Worm (Caenorhabditis elegans) whole organism, L4 larva: ENCODE results near the gene ttc-4.

Source experiments
- F26F4.8 ChIP-seq: fragments of 200-800 bp; sonication (Bioruptor generic); conservative IDR thresholded peaks from 2 replicates; pipeline ENCODE4 v1.3.6; 2022; ENCODE audit warnings: missing genetic modification characterization, missing compliant biosample characterization
- F37D6.2 ChIP-seq: sonication (generic microtip); optimal IDR thresholded peaks from 2 replicates; lab custom pipeline; 2016; ENCODE audit warnings: mild to moderate bottlenecking, missing genetic modification characterization, missing compliant biosample characterization
- T20F7.1 ChIP-seq: fragments of 200-800 bp; sonication (Bioruptor generic); optimal IDR thresholded peaks from 2 replicates; lab custom pipeline; 2018; ENCODE audit warnings: mild to moderate bottlenecking, missing genetic modification characterization, missing compliant biosample characterization
- Y48G9A.11 ChIP-seq: fragments of 200-800 bp; sonication (Bioruptor generic); IDR thresholded peaks from 2 replicates; pipeline ENCODE4 v1.3.6; 2022; ENCODE audit warnings: missing genetic modification reagents, missing genetic modification characterization, missing compliant biosample characterization
- aha-1 ChIP-seq: fragments of 150-350 bp; peaks from one replicate; lab custom pipeline; 2014; ENCODE audit warnings: missing biosample characterization, missing genetic modification characterization
- arid-1 ChIP-seq: fragments of 200-800 bp; sonication (Bioruptor generic); conservative IDR thresholded peaks from 2 replicates; pipeline ENCODE4 v1.3.6; 2022; ENCODE audit warnings: missing genetic modification reagents, missing genetic modification characterization, missing compliant biosample characterization
- attf-4 ChIP-seq: sonication (generic microtip); optimal IDR thresholded peaks from 3 replicates; lab custom pipeline; 2017; ENCODE audit warnings: missing biosample characterization, missing genetic modification characterization
- ceh-28 ChIP-seq: fragments of 150-350 bp; optimal IDR thresholded peaks from 2 replicates; lab custom pipeline; 2014; ENCODE audit warnings: missing biosample characterization, missing genetic modification reagents, missing genetic modification characterization
- ceh-32 ChIP-seq: sonication (generic microtip); optimal IDR thresholded peaks from 2 replicates; lab custom pipeline; 2016; ENCODE audit warnings: mild to moderate bottlenecking, missing genetic modification characterization, missing compliant biosample characterization; ENCODE audit not compliant: poor library complexity
- ceh-62 ChIP-seq: sonication (generic microtip); optimal IDR thresholded peaks from 2 replicates; lab custom pipeline; 2017; ENCODE audit warnings: missing biosample characterization, missing genetic modification characterization
- ceh-82 ChIP-seq: sonication (generic microtip); optimal IDR thresholded peaks from 2 replicates; lab custom pipeline; 2017; ENCODE audit warnings: missing biosample characterization, missing genetic modification characterization
- ces-1 ChIP-seq: fragments of 150-350 bp; sonication (generic microtip); optimal IDR thresholded peaks from 4 replicates; lab custom pipeline; 2014; ENCODE audit warnings: missing biosample characterization, missing genetic modification reagents, missing genetic modification characterization
- daf-16 ChIP-seq, 3 experiments: sonication (generic microtip); optimal IDR thresholded peaks; 2 replicates each; lab custom pipeline; 2016 to 2017; ENCODE audit warnings: missing genetic modification characterization in 3 of 3, missing genetic modification reagents in 3 of 3, mild to moderate bottlenecking in 2 of 3, missing compliant biosample characterization in 2 of 3, missing biosample characterization in 1 of 3, moderate library complexity in 1 of 3
- daf-8 ChIP-seq: fragments of 200-800 bp; sonication (Bioruptor generic); IDR thresholded peaks from 2 replicates; pipeline ENCODE4 v1.3.6; 2022; ENCODE audit warnings: missing genetic modification characterization, missing compliant biosample characterization
- dmd-8 ChIP-seq: fragments of 200-800 bp; sonication (Bioruptor generic); IDR thresholded peaks from 2 replicates; pipeline ENCODE4 v1.3.6; 2022; ENCODE audit warnings: missing genetic modification characterization, missing compliant biosample characterization
- dpl-1 ChIP-seq: fragments of 150-350 bp; optimal IDR thresholded peaks from 2 replicates; lab custom pipeline; 2014; ENCODE audit warnings: missing biosample characterization, missing genetic modification reagents, missing genetic modification characterization
- duxl-1 ChIP-seq: sonication (generic microtip); optimal IDR thresholded peaks from 2 replicates; lab custom pipeline; 2016; ENCODE audit warnings: mild to moderate bottlenecking, missing genetic modification characterization, moderate library complexity, missing compliant biosample characterization; ENCODE audit not compliant: poor library complexity
- egl-43 ChIP-seq: fragments of 200-800 bp; sonication (Bioruptor generic); IDR thresholded peaks from 2 replicates; pipeline ENCODE4 v1.3.6; 2022; ENCODE audit warnings: missing genetic modification reagents, missing genetic modification characterization, missing compliant biosample characterization
- fkh-10 ChIP-seq: fragments of 150-350 bp; optimal IDR thresholded peaks from 2 replicates; lab custom pipeline; 2014; ENCODE audit warnings: missing biosample characterization, missing genetic modification reagents, missing genetic modification characterization
- fos-1 ChIP-seq: fragments of 150-350 bp; optimal IDR thresholded peaks from 2 replicates; lab custom pipeline; 2014; ENCODE audit warnings: missing biosample characterization, missing genetic modification characterization
- hlh-11 ChIP-seq: fragments of 200-800 bp; sonication (Bioruptor generic); optimal IDR thresholded peaks from 2 replicates; lab custom pipeline; 2018; ENCODE audit warnings: mild to moderate bottlenecking, missing genetic modification characterization, missing compliant biosample characterization
- lim-7 ChIP-seq: fragments of 200-800 bp; sonication (Bioruptor generic); IDR thresholded peaks from 2 replicates; pipeline ENCODE4 v1.3.6; 2022; ENCODE audit warnings: missing genetic modification characterization, missing compliant biosample characterization
- lin-38 ChIP-seq: fragments of 200-800 bp; sonication (Bioruptor generic); IDR thresholded peaks from 2 replicates; pipeline ENCODE4 v1.3.6; 2022; ENCODE audit warnings: missing genetic modification reagents, missing genetic modification characterization, missing compliant biosample characterization
- lin-39 ChIP-seq: fragments of 150-350 bp; optimal IDR thresholded peaks from 2 replicates; lab custom pipeline; 2014; ENCODE audit warnings: missing biosample characterization, missing genetic modification reagents, missing genetic modification characterization
- lsy-2 ChIP-seq, 2 experiments: fragments of 150-350 bp in 1 of 2; sonication (generic microtip) in 1 of 2; optimal IDR thresholded peaks; 2 replicates each; lab custom pipeline; 2014 to 2017; ENCODE audit warnings: missing biosample characterization in 2 of 2, missing genetic modification characterization in 2 of 2
- madf-5 ChIP-seq, 2 experiments: fragments of 200-800 bp; sonication (Bioruptor generic); IDR thresholded peaks; 2 replicates each; pipeline ENCODE4 v1.3.6; 2022; ENCODE audit warnings: missing compliant biosample characterization in 2 of 2, missing genetic modification characterization in 2 of 2
- mep-1 ChIP-seq: fragments of 150-350 bp; sonication (generic microtip); optimal IDR thresholded peaks from 3 replicates; lab custom pipeline; 2014; ENCODE audit warnings: missing biosample characterization, missing genetic modification characterization
- mxl-3 ChIP-seq: fragments of 200-800 bp; sonication (Bioruptor generic); optimal IDR thresholded peaks from 2 replicates; lab custom pipeline; 2018; ENCODE audit warnings: mild to moderate bottlenecking, missing genetic modification characterization, missing compliant biosample characterization
- nhr-10 ChIP-seq: fragments of 150-350 bp; optimal IDR thresholded peaks from 2 replicates; lab custom pipeline; 2014; ENCODE audit warnings: missing biosample characterization, missing genetic modification characterization
- nhr-102 ChIP-seq: sonication (generic microtip); optimal IDR thresholded peaks from 2 replicates; lab custom pipeline; 2016; ENCODE audit warnings: mild to moderate bottlenecking, missing genetic modification characterization, moderate library complexity, missing compliant biosample characterization
- nhr-111 ChIP-seq: fragments of 200-800 bp; sonication (Bioruptor generic); optimal IDR thresholded peaks from 2 replicates; lab custom pipeline; 2018; ENCODE audit warnings: mild to moderate bottlenecking, missing genetic modification characterization, missing compliant biosample characterization
- nhr-237 ChIP-seq: sonication (generic microtip); optimal IDR thresholded peaks from 2 replicates; lab custom pipeline; 2017; ENCODE audit warnings: missing biosample characterization, missing genetic modification characterization
- nhr-25 ChIP-seq: sonication (generic microtip); optimal IDR thresholded peaks from 2 replicates; lab custom pipeline; 2017; ENCODE audit warnings: missing genetic modification characterization, mild to moderate bottlenecking, missing compliant biosample characterization, antibody characterized with exemption, moderate library complexity, borderline replicate concordance; ENCODE audit not compliant: insufficient read depth
- nhr-28 ChIP-seq: fragments of 150-350 bp; optimal IDR thresholded peaks from 2 replicates; lab custom pipeline; 2014; ENCODE audit warnings: missing biosample characterization, missing genetic modification characterization
- nhr-42 ChIP-seq: fragments of 200-800 bp; sonication (Bioruptor generic); IDR thresholded peaks from 2 replicates; pipeline ENCODE4 v1.3.6; 2022; ENCODE audit warnings: missing genetic modification characterization, missing compliant biosample characterization
- nhr-48 ChIP-seq: sonication (generic microtip); optimal IDR thresholded peaks from 2 replicates; lab custom pipeline; 2016; ENCODE audit warnings: mild to moderate bottlenecking, missing genetic modification characterization, missing compliant biosample characterization
- nhr-76 ChIP-seq: fragments of 150-350 bp; optimal IDR thresholded peaks from 2 replicates; lab custom pipeline; 2014; ENCODE audit warnings: missing biosample characterization, missing genetic modification characterization
- nhr-77 ChIP-seq: fragments of 150-350 bp; optimal IDR thresholded peaks from 2 replicates; lab custom pipeline; 2014; ENCODE audit warnings: missing biosample characterization, missing genetic modification characterization
- pha-4 ChIP-seq, 2 experiments: fragments of 150-350 bp in 1 of 2; fragments of 200-800 bp in 1 of 2; sonication (Bioruptor generic) in 1 of 2; IDR thresholded peaks in 1 of 2; optimal IDR thresholded peaks in 1 of 2; 2 replicates each; pipeline versions ENCODE4 v1.3.6 to Lab custom; 2014 to 2022; ENCODE audit warnings: missing genetic modification characterization in 2 of 2, missing genetic modification reagents in 2 of 2, missing biosample characterization in 1 of 2, missing compliant biosample characterization in 1 of 2
- pqm-1 ChIP-seq: sonication (generic microtip); optimal IDR thresholded peaks from 2 replicates; lab custom pipeline; 2017; ENCODE audit warnings: missing biosample characterization, missing genetic modification characterization
- rbr-2 ChIP-seq: sonication (generic microtip); optimal IDR thresholded peaks from 2 replicates; lab custom pipeline; 2016; ENCODE audit warnings: missing genotype, missing genetic modification characterization, missing compliant biosample characterization
- set-16 ChIP-seq: fragments of 200-800 bp; sonication (Bioruptor generic); IDR thresholded peaks from 2 replicates; pipeline ENCODE4 v1.3.6; 2022; ENCODE audit warnings: missing genetic modification reagents, missing genetic modification characterization, missing compliant biosample characterization
- skn-1 ChIP-seq: fragments of 150-350 bp; optimal IDR thresholded peaks from 2 replicates; lab custom pipeline; 2014; ENCODE audit warnings: missing biosample characterization, missing genetic modification characterization
- snpc-4 ChIP-seq: fragments of 150-350 bp; optimal IDR thresholded peaks from 2 replicates; lab custom pipeline; 2014; ENCODE audit warnings: missing biosample characterization, missing genetic modification characterization
- spr-1 ChIP-seq: sonication (generic microtip); optimal IDR thresholded peaks from 2 replicates; lab custom pipeline; 2016; ENCODE audit warnings: mild to moderate bottlenecking, missing genetic modification characterization, missing compliant biosample characterization
- spr-3 ChIP-seq: fragments of 200-800 bp; sonication (Bioruptor generic); optimal IDR thresholded peaks from 2 replicates; lab custom pipeline; 2018; ENCODE audit warnings: mild to moderate bottlenecking, missing genetic modification characterization, missing compliant biosample characterization
- tag-97 ChIP-seq: fragments of 200-800 bp; sonication (Bioruptor generic); IDR thresholded peaks from 2 replicates; pipeline ENCODE4 v1.3.6; 2022; ENCODE audit warnings: missing genetic modification characterization, missing compliant biosample characterization
- unc-130 ChIP-seq: sonication (generic microtip); optimal IDR thresholded peaks from 2 replicates; lab custom pipeline; 2016; ENCODE audit warnings: missing genetic modification reagents, missing genetic modification characterization, missing compliant biosample characterization
- unc-39 ChIP-seq: sonication (generic microtip); optimal IDR thresholded peaks from 2 replicates; lab custom pipeline; 2017; ENCODE audit warnings: missing biosample characterization, missing genetic modification characterization
- unc-62 ChIP-seq, 3 experiments: fragments of 150-350 bp in 1 of 3; sonication (generic microtip); optimal IDR thresholded peaks in 2 of 3; peaks in 1 of 3; 1 replicate in 1 of 3; 2 replicates in 2 of 3; lab custom pipeline; 2014 to 2017; ENCODE audit warnings: missing biosample characterization in 3 of 3, missing genetic modification characterization in 3 of 3, missing genetic modification reagents in 3 of 3, missing genotype in 1 of 3
- zag-1 ChIP-seq: fragments of 150-350 bp; optimal IDR thresholded peaks from 2 replicates; lab custom pipeline; 2014; ENCODE audit warnings: missing biosample characterization, missing genetic modification characterization
- zip-2 ChIP-seq: fragments of 150-350 bp; optimal IDR thresholded peaks from 2 replicates; lab custom pipeline; 2014; ENCODE audit warnings: missing biosample characterization, missing genetic modification characterization

Gene ttc-4

DNA sequence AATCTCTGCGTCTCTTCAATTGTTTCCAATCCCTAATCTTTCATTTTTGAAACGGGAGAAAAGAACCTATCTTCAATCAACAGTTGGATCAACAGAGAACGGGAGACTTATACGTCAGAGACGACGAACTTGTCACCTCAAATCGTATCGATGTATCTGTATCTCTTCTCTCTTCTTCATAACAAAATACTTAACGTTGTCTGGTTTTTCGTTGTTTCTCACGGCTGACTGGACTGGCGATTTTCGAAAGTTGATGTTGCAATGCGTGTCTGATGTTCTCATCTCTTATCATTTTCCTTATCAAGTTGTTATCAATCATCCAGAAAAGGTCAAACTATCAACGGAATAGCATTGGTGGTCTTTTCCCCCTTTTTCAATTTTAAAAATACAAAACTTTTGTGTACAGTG lies 11.0 kb downstream of the ttc-4 start (continued):
- TF ChIP-seq nhr-76 (tag; lab: Kevin White, UChicago) (peak; percentile 51), rbr-2 (tag; lab: Kevin White, UChicago) (no peak), spr-3 (GFP tag; lab: Kevin White, UChicago) (no peak), tag-97 (no peak), unc-130 (no peak), egl-43 (GFP tag; lab: Robert Waterston, UW) (no peak), daf-16 (GFP tag; optimal IDR thresholded peaks at IDR 0.05; lab: Kevin White, UChicago) (no peak), daf-16 (tag; optimal IDR thresholded peaks at IDR 0.05; lab: Kevin White, UChicago) (peak; percentile 60), zip-2 (tag; lab: Kevin White, UChicago) (no peak), ceh-62 (no peak), spr-1 (no peak), daf-8 (GFP tag; lab: Robert Waterston, UW) (no peak), ceh-28 (tag; lab: Kevin White, UChicago) (peak; percentile 21), nhr-102 (tag; lab: Kevin White, UChicago) (no peak), nhr-42 (GFP tag; lab: Robert Waterston, UW) (no peak), zag-1 (tag; lab: Kevin White, UChicago) (no peak), unc-62 (GFP tag; optimal IDR thresholded peaks at IDR 0.05 in 1 of 2; lab: Kevin White, UChicago) (peak in 1 of 2 experiments; percentile 98), unc-62 (tag; optimal IDR thresholded peaks at IDR 0.05; lab: Kevin White, UChicago) (no peak), ceh-32 (no peak), nhr-10 (peak; percentile 86), lim-7 (GFP tag; lab: Robert Waterston, UW) (no peak), lin-39 (tag; lab: Kevin White, UChicago) (no peak), ces-1 (no peak), pqm-1 (tag; lab: Kevin White, UChicago) (peak; percentile 62), F26F4.8 (GFP tag; lab: Robert Waterston, UW) (no peak), unc-39 (tag; lab: Kevin White, UChicago) (no peak), ceh-82 (tag; lab: Kevin White, UChicago) (no peak), fkh-10 (GFP tag; lab: Kevin White, UChicago) (no peak), mep-1 (peak; percentile 72), snpc-4 (tag; lab: Kevin White, UChicago) (no peak), pha-4 (GFP tag; IDR thresholded peaks at IDR 0.05; lab: Robert Waterston, UW) (no peak), pha-4 (tag; optimal IDR thresholded peaks at IDR 0.05; lab: Kevin White, UChicago) (no peak), hlh-11 (peak; percentile 90), dpl-1 (GFP tag; lab: Kevin White, UChicago) (no peak), madf-5 (GFP tag; IDR thresholded peaks at IDR 0.05; lab: Robert Waterston, UW) (no peak), nhr-237 (tag; lab: Kevin White, UChicago) (peak; percentile 21), Y48G9A.11 (GFP tag; lab: Robert Waterston, UW) (no peak), duxl-1 (tag; lab: Kevin White, UChicago) (no peak), nhr-111 (no peak), lin-38 (GFP tag; lab: Robert Waterston, UW) (no peak), set-16 (GFP tag; lab: Robert Waterston, UW) (no peak), mxl-3 (peak; percentile 58), attf-4 (tag; lab: Kevin White, UChicago) (no peak), nhr-28 (tag; lab: Kevin White, UChicago) (peak; percentile 93), skn-1 (tag; lab: Kevin White, UChicago) (no peak), nhr-25 (no peak), arid-1 (no peak), aha-1 (tag; lab: Kevin White, UChicago) (peak; percentile 98), dmd-8 (GFP tag; lab: Robert Waterston, UW) (no peak), F37D6.2 (tag; lab: Kevin White, UChicago) (no peak), fos-1 (tag; lab: Kevin White, UChicago) (no peak), nhr-77 (tag; lab: Kevin White, UChicago) (peak; percentile 66), T20F7.1 (GFP tag; lab: Kevin White, UChicago) (no peak), nhr-48 (peak; percentile 91), lsy-2 (tag; optimal IDR thresholded peaks at IDR 0.05; lab: Kevin White, UChicago) (peak; percentile 23 to 45)
